Worm (Caenorhabditis elegans) whole organism, midembryonic: Measurements from ENCODE around the gene C37C3.12.

Experiments used
- T22C8.4 ChIP-seq: fragments of 200-800 bp; sonication (Bioruptor generic); IDR thresholded peaks from 2 replicates; pipeline ENCODE4 v1.3.6; 2022; ENCODE audit warnings: missing genetic modification characterization, missing compliant biosample characterization
- cog-1 ChIP-seq: sonication (generic microtip); optimal IDR thresholded peaks from 2 replicates; lab custom pipeline; 2016; ENCODE audit warnings: missing genetic modification characterization, missing compliant biosample characterization
- flt-1 ChIP-seq: fragments of 200-800 bp; sonication (Bioruptor generic); IDR thresholded peaks from 2 replicates; pipeline ENCODE4 v1.3.6; 2022; ENCODE audit warnings: missing genetic modification characterization, missing compliant biosample characterization
- klf-2 ChIP-seq: fragments of 200-800 bp; sonication (Bioruptor generic); conservative IDR thresholded peaks from 2 replicates; pipeline ENCODE4 v1.3.6; 2022; ENCODE audit warnings: missing genetic modification reagents, missing genetic modification characterization, missing compliant biosample characterization
- med-1 ChIP-seq: sonication (generic microtip); optimal IDR thresholded peaks from 2 replicates; lab custom pipeline; 2017; ENCODE audit warnings: missing genetic modification characterization, mild to moderate bottlenecking, missing compliant biosample characterization, antibody characterized with exemption, missing genetic modification reagents; ENCODE audit not compliant: insufficient read depth
- ref-1 ChIP-seq: fragments of 200-800 bp; sonication (Bioruptor generic); conservative IDR thresholded peaks from 2 replicates; pipeline ENCODE4 v1.3.6; 2022; ENCODE audit warnings: missing genetic modification reagents, missing genetic modification characterization, missing compliant biosample characterization
- tab-1 ChIP-seq: fragments of 200-800 bp; sonication (Bioruptor generic); IDR thresholded peaks from 2 replicates; pipeline ENCODE4 v1.3.6; 2022; ENCODE audit warnings: missing genetic modification characterization, missing compliant biosample characterization
- ztf-23 ChIP-seq: fragments of 200-800 bp; sonication (Bioruptor generic); IDR thresholded peaks from 2 replicates; pipeline ENCODE4 v1.3.6; 2022; ENCODE audit warnings: missing genetic modification reagents, missing genetic modification characterization, missing compliant biosample characterization
- ztf-29 ChIP-seq: fragments of 200-800 bp; sonication (Bioruptor generic); IDR thresholded peaks from 2 replicates; pipeline ENCODE4 v1.3.6; 2022; ENCODE audit warnings: missing genetic modification reagents, missing genetic modification characterization, missing compliant biosample characterization

C37C3.12 gene

DNA sequence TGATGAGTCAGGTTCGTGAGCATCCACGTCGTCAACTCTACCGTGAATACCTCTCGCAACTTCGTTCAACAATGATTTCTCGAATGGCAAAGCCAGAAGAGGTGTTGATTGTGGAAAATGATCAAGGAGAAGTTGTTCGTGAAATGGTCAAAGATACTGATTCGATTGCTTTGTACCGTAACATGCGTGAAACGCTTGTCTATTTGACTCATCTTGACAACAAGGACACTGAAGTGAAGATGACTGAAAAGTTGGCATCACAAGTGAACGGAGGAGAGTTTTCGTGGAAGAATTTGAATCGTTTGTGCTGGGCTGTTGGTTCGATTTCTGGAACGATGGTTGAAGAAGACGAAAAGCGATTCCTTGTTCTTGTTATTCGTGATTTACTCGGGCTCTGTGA, 32.8 kb downstream of the C37C3.12 start:
- TF ChIP-seq cog-1: no peak
- no peak for TF ChIP-seq T22C8.4 (GFP tag; lab: Robert Waterston, UW)
- no peak for TF ChIP-seq ztf-23 (GFP tag; lab: Robert Waterston, UW)
- no peak for TF ChIP-seq flt-1 (GFP tag; lab: Robert Waterston, UW)
- no peak for TF ChIP-seq tab-1 (GFP tag; lab: Robert Waterston, UW)
- no peak for TF ChIP-seq ref-1 (GFP tag; lab: Robert Waterston, UW)
- TF ChIP-seq ztf-29 (GFP tag; lab: Robert Waterston, UW): no peak
- TF ChIP-seq klf-2 (GFP tag; lab: Robert Waterston, UW): no peak

DNA sequence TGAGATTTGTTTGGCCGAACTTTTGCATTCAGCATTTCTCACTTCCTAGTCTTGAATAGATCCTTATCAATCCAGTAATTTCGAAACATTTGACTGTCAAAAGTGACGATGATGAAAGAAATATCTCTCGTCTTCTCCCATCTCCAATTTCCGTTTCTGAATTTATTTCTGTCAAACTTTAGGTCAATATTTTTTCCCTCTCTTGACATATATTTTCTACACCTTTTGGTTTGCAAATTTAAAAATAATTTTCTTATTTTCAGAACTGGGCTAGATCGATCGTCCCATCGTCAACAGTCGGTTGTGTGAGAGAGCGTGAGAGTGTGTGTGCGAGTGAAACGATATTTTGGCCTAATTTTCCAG, 34.6 kb downstream of the C37C3.12 start, which contains the start of gene xpo-1:
TSS of gene xpo-1 (plus strand) at position 264 of the 363 bp plus-strand sequence.
- TF ChIP-seq T22C8.4 (GFP tag; lab: Robert Waterston, UW): no peak
- TF ChIP-seq flt-1 (GFP tag; lab: Robert Waterston, UW): 0 out of 2 replicates have a peak, but pooled peaks have one; percentile 23

DNA sequence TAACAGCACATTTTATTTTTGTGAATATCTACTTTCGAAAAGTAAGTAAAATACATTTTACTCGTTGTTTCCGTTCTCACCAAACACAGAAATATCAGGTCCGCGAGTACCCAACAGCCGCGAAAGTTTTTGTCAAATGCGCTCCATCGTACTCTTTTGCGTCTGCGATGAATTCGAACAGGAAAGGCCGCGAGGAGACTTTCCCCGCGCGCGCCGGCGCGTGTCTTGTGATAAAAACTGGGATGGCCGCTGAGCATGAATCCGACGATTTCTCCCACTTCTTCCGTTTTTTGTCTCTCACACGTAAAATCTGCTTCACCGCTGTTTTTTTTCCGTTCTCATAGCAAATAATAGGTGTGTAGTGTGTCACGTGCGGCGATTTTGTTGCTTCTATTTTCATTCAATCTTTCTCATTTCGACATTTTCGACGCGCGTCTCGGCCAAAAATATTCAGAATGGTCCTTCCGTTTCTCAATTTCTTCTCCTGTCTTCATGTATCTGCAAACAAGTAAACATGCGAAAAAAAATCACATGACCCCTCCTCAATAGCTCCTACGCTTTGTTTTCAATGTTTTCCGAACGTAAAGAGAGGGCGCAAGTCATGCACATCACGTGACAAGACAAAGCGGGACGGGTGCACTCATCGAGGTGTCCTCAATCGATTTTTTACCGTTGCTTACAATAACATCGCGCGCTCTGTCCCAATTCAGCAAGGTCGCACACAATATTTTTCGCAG, 35.2 kb downstream of the C37C3.12 start, which contains the start of gene uvs-1:
TSS of gene uvs-1 (minus strand) at position 145 of the 737 bp plus-strand sequence.
- 0 out of 2 replicates have a peak, but pooled peaks have one; percentile 33 for TF ChIP-seq T22C8.4 (GFP tag; lab: Robert Waterston, UW)
- TF ChIP-seq flt-1 (GFP tag; lab: Robert Waterston, UW): no peak
- TF ChIP-seq tab-1 (GFP tag; lab: Robert Waterston, UW): no peak
- no peak for TF ChIP-seq ref-1 (GFP tag; lab: Robert Waterston, UW)
- TF ChIP-seq med-1: no peak
- TF ChIP-seq ztf-29 (GFP tag; lab: Robert Waterston, UW): no peak
- no peak for TF ChIP-seq ztf-23 (GFP tag; lab: Robert Waterston, UW)
- no peak for TF ChIP-seq cog-1
- no peak for TF ChIP-seq klf-2 (GFP tag; lab: Robert Waterston, UW)

DNA sequence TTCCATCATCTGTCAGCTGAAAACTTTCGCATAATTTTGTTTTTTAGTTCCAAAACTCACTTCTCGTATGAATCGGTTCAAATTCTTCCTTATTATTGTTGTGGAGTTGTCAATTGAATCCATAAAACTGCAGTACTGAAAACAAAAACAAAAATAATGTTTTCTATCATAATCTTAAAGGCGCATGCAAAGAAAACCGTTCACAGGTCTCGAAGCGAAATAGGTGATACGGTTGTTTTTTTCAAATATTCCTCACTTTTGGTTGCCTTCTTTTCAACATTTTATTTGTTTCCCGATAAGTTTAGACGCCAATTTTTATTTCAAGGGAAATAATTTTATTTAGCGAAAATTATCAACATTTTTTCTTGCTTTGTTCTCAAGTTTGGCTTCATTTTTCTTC, 35.8 kb downstream of the C37C3.12 start:
- TF ChIP-seq T22C8.4 (GFP tag; lab: Robert Waterston, UW) (no peak), ref-1 (GFP tag; lab: Robert Waterston, UW) (no peak)

DNA sequence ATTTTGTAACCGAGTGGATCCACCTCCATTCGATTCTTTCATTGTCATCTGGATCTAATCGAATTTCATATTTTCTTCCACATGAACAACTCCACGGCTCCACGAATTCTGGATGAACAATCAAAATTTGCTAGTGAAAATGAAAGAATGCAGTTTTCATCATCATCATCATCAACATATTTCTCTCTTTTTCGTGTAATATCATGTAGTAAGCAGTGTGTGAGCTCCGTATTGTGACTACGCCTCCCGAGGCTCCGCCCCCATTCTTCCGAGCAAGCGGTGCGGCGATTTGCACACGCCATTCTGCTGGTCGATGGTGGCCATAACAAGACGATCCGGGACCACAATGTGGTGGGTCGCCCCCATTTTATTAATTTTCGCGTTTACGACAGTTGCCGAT, 41.3 kb downstream of the C37C3.12 start, which contains the start of gene ZK742.7:
TSS of gene ZK742.7 (plus strand) at position 301 of the 400 bp plus-strand sequence.
- TF ChIP-seq tab-1 (GFP tag; lab: Robert Waterston, UW): no peak
- no peak for TF ChIP-seq med-1
- no peak for TF ChIP-seq T22C8.4 (GFP tag; lab: Robert Waterston, UW)
- TF ChIP-seq cog-1: no peak
- TF ChIP-seq ztf-29 (GFP tag; lab: Robert Waterston, UW): no peak
- no peak for TF ChIP-seq klf-2 (GFP tag; lab: Robert Waterston, UW)
- TF ChIP-seq ztf-23 (GFP tag; lab: Robert Waterston, UW): no peak
- TF ChIP-seq flt-1 (GFP tag; lab: Robert Waterston, UW): no peak
- no peak for TF ChIP-seq ref-1 (GFP tag; lab: Robert Waterston, UW)

DNA sequence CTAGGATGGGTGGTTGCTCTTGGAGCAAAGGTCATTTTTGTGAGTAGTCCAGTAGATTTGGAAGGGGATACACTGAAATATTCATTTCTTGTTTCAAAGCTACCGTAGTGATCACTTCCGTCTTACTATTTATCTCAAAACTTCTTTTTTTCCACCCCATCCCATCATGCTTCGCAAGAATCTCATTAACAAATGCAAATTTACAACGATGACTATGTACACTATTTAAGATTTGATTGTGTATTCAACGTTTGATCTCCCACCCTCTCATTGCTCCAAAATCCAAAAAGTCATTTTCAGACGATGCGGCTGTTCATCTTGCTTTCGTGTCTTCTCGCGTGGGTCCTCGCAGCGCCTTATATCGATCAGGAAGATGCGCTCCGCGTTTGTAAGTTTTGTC, 46.3 kb downstream of the C37C3.12 start, which contains the start of gene flp-21:
TSS of gene flp-21 (plus strand) at position 301 of the 400 bp plus-strand sequence.
- TF ChIP-seq ztf-23 (GFP tag; lab: Robert Waterston, UW) (no peak), cog-1 (no peak), flt-1 (GFP tag; lab: Robert Waterston, UW) (no peak), T22C8.4 (GFP tag; lab: Robert Waterston, UW) (no peak), ref-1 (GFP tag; lab: Robert Waterston, UW) (no peak), ztf-29 (GFP tag; lab: Robert Waterston, UW) (no peak), med-1 (no peak), tab-1 (GFP tag; lab: Robert Waterston, UW) (no peak), klf-2 (GFP tag; lab: Robert Waterston, UW) (no peak)
